Fruit fly (Drosophila melanogaster): ENCODE results near the gene CIAPIN1.

The CIAPIN1 gene

DNA sequence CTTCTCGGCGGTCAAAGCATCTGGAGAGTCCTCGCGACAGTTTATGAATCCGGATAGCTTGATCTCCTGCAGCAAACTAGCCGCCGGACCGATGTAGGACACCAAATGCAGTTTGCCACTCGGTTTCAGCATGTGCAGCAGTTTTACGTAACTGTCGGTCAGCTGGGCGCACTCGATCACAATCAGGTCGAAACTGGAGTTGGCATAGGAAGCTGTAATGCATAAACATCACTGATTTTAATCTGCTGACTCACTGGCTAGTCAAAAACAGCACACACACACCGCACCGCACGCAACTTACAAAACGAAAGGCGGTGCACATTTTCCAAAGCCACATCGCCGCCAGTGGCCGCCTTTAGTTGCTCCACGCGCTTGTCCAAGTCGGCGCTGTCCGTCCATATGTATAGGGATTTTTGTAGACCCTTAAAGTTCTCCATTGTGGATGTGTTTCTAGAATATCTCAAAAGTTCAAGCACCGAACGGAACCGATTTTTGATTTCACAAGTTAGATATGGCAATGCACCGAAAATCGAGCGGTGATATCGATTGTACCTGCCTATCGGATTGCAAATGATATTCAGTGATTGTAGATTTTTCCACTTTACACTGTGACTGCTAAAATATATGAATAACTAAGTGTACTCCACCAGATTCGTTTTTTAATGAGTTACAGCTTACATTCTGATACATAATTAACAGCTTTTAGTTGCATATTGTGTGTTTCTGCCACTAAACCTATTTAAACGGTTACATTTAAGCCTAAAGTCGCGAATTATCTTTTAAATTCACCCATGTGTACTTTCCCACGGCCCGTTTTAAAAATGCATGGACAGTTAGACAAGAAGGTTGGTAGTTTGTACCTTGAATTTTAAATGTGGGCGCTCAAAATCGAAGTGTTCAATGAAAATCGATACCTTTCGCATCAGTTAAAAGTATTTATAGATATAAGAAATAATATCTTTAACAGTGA is at the start of gene CIAPIN1:
TSS of gene CIAPIN1 (minus strand) at position 523 of the 970 bp plus-strand sequence.
- TF ChIP-seq CTCF (optimal IDR thresholded peaks at IDR 0.05) (no peak), CG8478 (optimal IDR thresholded peaks at IDR 0.05) (no peak)

DNA sequence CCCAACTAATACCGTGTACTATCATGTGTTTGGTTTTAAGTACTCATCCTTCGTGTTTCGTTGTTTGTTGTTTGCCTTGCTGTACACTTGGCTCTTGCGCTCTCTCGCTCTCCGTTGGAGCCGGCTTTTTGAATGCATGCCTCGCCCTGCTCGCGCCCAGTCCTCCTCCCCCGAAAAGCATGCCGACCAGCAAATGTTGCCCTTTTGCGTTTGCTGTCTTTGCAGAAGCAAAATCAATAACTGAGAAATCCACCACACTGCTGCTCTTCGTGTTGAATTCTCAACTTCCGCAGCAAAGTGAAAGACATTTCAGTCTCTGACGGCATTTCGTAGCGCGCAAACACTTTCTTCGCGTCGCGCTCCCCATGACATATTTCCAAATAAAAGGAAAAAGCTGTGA is 35.8 kb upstream of the CIAPIN1 start, which contains the start of gene wwk:
TSS of gene wwk (plus strand) at position 312 of the 400 bp plus-strand sequence.
- TF ChIP-seq CG8478 (optimal IDR thresholded peaks at IDR 0.05) (no peak), CTCF (optimal IDR thresholded peaks at IDR 0.05) (no peak)

DNA sequence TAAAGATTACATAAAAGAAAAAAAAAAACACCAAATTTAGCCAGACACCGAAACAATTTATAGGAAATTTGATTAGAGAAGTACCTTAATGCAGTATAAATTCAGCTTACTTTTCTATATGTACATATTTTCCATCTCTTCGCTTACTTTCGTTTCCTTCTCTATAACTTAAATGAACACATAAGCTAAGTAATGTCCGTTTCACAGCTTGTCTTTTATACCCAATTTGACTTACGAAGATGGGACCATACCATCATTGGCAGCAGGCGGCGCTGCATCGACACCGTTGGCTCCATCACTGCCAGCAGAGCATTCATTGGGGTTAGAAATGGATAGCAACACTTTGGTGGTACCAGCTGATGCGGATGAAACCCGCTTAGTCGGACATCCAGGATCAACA is 31.6 kb upstream of the CIAPIN1 start, which contains the start of gene vig:
TSS of gene vig (minus strand) at position 101 of the 400 bp plus-strand sequence.
- TF ChIP-seq CTCF (optimal IDR thresholded peaks at IDR 0.05) (no peak), CG8478 (optimal IDR thresholded peaks at IDR 0.05) (no peak)

DNA sequence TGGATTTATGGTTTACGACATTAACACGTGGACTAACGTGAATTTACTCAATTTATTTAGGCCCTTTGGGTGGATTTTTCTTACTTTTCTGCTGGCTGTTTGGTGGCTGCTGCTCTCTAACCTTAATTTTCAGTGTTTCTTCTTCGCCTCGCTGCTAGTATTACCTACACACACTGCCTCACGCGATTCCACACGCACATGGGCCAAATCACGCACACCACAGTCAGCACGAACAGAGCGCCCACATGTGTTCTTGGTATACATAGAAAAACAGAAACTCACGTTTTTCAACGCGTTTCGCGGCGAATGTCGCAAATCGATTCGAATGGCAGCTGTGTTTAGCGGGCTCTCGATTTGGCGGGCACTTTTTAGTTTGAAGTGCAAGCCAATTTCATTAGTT is 29.2 kb upstream of the CIAPIN1 start:
- no peak for TF ChIP-seq CG8478 (optimal IDR thresholded peaks at IDR 0.05)
- peak in 1 of 2 experiments; percentile 23 for TF ChIP-seq CTCF (optimal IDR thresholded peaks at IDR 0.05)

DNA sequence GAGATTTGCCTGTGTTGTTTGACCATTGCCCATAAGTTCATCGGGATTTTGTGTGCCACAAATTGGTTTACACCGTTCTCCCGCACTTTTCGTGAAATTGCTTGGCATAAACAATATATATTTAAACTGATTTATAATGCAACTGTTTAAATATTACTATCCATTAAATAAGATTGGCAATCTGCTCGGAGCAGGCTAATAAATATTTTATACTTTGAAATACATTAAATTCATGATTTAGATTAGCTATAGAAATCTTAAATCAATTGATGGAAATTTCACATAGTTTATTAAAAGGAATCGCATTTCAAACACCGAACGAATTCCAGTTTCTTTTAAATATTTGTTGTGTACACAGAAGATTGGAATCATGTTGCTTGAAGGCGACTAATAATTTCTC is 27.5 kb upstream of the CIAPIN1 start:
- TF ChIP-seq CG8478 (optimal IDR thresholded peaks at IDR 0.05) (no peak), CTCF (optimal IDR thresholded peaks at IDR 0.05) (no peak)

DNA sequence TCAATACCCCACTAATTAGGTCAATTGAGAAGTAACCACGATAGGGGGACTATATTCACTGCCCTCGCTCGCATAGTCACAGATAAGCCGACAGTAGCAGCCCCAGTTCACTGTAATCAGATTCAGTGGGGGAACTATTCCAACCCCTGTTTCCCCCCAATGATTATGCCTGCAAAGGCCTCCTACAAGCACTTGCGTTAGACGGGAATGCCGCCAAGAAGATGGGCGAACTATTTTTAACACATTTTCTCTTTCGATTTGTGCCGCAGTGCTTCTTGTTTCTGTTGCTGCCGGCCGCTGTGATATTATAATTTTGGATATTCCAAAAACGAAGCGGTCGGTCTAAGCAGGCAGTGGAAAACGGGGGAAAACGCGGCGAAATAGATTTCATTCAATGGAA is 27.0 kb upstream of the CIAPIN1 start:
- TF ChIP-seq CTCF (optimal IDR thresholded peaks at IDR 0.05) = no peak
- no peak for TF ChIP-seq CG8478 (optimal IDR thresholded peaks at IDR 0.05)

DNA sequence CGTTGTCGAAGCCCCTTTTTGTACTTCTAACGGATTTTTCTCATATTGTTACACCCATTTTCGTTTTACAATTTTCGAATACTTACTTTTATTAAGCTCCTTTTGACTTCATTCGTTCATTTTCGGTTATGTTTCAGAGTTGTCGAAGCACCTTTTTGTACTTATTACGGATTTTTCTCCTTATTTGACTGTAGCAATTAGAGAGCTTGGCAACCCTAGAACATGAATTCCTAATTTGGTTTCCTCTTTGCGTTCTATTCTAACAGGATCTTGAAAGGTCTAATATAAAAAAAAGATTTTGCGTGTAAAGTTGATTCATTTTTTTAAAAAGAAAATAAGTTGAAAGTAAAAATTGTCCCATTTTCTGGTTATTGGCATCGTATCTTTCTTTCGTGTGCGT is 23.4 kb upstream of the CIAPIN1 start:
- no peak for TF ChIP-seq CTCF (optimal IDR thresholded peaks at IDR 0.05)
- no peak for TF ChIP-seq CG8478 (optimal IDR thresholded peaks at IDR 0.05)

DNA sequence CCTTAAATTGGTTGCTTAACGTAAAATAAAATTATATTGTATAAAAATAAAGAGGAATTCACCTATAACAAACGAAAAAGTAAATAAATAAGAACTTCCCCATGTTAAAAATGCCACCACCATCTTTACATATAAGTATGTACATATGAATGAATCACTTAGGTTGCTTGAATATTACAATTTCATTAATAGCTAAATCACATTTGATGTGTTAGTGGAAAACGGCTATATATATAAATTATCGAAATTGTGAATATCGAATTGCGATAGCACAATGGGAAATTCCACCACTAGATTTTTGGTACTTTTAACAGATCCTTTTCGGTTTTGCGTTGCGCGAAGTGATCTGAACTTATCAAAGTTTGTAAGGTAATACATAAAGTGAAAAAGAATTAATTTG is 22.7 kb upstream of the CIAPIN1 start, which contains the start of the genes solo and vas:
TSS of gene solo (plus strand) at position 289 of the 400 bp plus-strand sequence.
TSS of gene vas (plus strand) at position 289 of the 400 bp plus-strand sequence.
- TF ChIP-seq CTCF (optimal IDR thresholded peaks at IDR 0.05) = no peak
- no peak for TF ChIP-seq CG8478 (optimal IDR thresholded peaks at IDR 0.05)

DNA sequence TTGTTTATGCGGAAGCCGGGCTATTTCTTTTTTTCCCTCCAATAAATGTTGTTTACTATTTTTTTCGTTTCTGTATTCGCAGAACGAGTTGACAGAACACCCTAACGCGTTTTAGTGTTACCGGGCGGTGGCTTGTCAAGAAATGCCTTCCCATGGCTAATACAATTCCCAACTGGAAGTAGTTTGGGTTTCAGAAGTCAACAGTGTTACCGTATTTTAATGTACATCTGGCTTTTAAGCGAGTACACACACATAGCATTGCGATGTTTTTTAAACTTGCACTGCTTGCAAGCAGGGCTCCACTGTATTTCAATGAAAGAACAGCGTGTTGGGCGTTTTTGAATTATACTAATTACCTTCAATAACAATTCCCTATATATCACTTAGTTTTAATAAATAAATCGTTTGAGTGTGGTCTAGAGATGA is 21.9 kb upstream of the CIAPIN1 start, which contains the start of gene TfIIS:
TSS of gene TfIIS (minus strand) at position 178 of the 426 bp plus-strand sequence.
- peak; percentile 83 to 84 for TF ChIP-seq CTCF (optimal IDR thresholded peaks at IDR 0.05)
- no peak for TF ChIP-seq CG8478 (optimal IDR thresholded peaks at IDR 0.05)

DNA sequence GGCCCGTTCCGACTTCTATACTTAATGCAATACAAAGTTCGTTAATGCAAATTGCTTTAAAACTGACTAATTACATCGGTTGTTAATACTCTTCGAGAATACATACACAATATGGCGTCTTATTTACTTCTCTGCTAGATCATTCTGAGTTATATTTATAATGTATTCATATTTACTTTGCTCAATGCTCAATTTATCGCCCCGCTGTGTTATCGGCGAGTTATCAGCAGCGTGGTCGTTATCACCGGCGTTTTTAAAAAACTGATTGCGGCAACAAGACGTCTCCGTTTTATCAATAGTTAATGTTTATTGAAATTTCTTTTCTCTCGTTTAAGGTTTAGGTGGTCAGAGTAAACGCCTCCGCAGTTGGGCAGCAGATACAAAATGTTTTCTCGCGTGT is 20.3 kb upstream of the CIAPIN1 start:
- no peak for TF ChIP-seq CG8478 (optimal IDR thresholded peaks at IDR 0.05)
- TF ChIP-seq CTCF (optimal IDR thresholded peaks at IDR 0.05) = no peak

DNA sequence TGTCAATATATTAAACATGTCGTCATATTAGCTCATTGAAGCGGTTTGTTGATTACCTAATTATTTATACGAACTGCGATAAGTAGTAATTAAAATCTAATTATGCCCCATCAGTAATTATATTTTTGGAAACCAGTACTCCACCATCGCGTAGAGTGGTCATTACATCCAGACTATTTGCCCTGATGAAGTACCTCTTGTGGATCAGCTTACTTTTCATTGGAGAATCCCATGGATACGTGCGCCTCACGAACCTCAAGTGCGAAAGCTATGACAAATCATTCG is 19.4 kb upstream of the CIAPIN1 start, which contains the start of gene CG33679:
TSS of gene CG33679 (plus strand) at position 186 of the 285 bp plus-strand sequence.
- TF ChIP-seq CTCF (optimal IDR thresholded peaks at IDR 0.05) = no peak
- TF ChIP-seq CG8478 (optimal IDR thresholded peaks at IDR 0.05) = no peak

DNA sequence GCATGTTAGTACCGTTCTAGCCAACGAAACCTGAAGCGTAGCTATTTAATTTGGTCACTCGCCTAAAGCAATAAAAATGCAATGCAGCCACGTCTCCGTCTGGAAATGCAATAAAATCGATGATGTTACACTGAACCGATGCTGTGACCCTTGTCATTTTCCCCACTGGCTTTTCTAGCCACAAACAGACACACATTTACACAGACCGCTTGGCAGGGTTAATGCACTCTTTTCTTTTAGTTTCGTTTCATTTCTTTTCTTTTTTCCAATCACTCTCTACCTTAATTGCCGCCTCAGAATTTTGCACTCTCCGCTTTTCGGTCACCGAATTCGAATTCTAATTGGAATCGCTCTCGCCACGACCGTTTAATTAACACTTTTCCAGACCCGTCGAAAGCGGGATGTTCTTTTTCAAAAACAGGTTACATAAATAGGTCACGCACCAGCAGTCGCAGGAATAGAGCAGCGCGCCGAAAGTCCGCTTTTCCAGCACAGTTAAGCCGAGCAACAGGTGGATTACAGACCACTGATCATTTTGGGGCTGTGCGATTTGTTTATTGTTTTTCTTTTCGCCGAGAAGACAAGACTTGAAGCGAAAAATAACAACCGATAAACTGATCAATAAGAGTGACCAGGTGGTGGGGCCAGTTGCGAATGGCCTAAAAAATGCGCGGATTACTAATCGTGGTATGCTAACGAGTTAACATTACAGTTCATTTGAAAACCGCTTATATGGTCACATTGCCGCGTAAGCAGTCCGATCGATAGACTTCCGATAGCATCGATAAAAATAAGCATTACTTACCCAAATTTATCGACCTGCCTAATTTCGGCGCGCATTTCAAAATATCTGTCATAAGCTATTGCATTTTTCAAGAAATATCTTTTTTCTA is 18.8 kb upstream of the CIAPIN1 start, which contains the start of gene ck:
TSS of gene ck (minus strand) at position 638 of the 893 bp plus-strand sequence.
- TF ChIP-seq CG8478 (optimal IDR thresholded peaks at IDR 0.05) = no peak
- TF ChIP-seq CTCF (optimal IDR thresholded peaks at IDR 0.05) = peak; percentile 14 to 24

DNA sequence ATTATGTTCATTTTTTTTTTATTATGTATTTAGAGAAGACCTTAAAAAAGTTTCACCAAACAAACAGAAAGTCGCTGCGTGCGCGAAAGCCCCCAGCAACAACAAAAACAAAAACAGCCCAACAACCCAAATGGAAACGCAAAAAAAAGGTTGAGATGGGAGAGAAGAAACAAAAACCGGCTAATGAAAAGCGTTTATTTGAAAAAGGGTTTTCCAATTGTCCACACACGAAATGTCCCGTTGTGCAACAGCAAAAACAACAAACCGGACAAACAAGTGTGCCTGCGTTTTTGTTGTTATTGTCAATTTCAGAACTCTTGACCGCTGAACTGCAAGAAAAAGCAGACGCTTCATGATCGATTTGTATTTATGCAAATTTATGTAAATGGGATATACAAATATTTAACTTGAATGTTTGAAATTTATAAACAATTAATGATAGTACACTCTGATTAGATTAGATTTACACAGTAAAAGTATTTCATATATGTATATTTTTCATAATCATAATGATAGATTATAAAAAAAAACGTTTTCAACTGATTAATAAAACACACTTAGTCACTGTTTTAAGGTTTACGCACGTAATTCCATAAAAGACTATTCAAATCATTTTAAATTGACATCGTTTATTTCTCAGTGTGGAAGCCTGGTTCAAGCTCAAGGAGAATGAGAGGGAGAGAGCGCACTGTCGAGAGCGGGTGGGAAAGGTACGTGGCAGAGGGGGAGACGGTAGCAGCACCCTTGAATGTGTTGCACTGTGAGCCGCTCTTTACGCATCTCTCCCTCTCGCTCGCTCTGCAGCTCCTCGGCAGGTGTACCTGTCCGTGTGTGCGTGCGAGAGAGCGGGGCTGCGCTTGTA is 17.9 kb upstream of the CIAPIN1 start:
- TF ChIP-seq CTCF (optimal IDR thresholded peaks at IDR 0.05) (no peak), CG8478 (optimal IDR thresholded peaks at IDR 0.05) (no peak)

DNA sequence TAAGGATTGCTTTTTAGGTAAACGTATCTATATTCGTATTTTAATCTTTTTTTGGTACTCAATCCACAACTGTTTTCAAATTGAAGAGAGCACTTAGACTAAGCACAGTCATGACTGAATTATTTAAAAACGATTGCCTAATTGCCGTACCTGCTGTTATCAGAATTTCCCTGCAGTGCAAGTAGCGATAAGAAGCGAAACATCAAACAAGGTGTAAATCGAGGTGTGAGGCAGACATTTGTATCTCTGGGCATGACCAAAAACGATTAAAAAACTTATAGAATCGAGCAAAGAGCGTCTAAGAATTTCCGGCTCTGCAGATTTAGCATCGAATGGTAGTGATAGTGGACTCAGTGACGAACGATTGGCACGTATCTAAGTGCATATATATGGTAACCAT is 16.4 kb upstream of the CIAPIN1 start:
- no peak for TF ChIP-seq CTCF (optimal IDR thresholded peaks at IDR 0.05)
- TF ChIP-seq CG8478 (optimal IDR thresholded peaks at IDR 0.05) = no peak
